Worm (Caenorhabditis elegans) whole organism, late embryonic: ENCODE data around the gene C29E4.10.

Experiments
- K09A11.1 ChIP-seq: sonication (generic microtip); optimal IDR thresholded peaks from 2 replicates; lab custom pipeline; 2017; ENCODE audit warnings: antibody characterized with exemption, mild to moderate bottlenecking, missing genetic modification characterization, missing compliant biosample characterization; ENCODE audit not compliant: insufficient read depth
- Y22D7AL.16 ChIP-seq: sonication (generic microtip); optimal IDR thresholded peaks from 2 replicates; lab custom pipeline; 2016; ENCODE audit warnings: missing genetic modification characterization, missing compliant biosample characterization
- ama-1 ChIP-seq: fragments of 150-350 bp; optimal IDR thresholded peaks from 2 replicates; lab custom pipeline; 2014
- ceh-19 ChIP-seq: fragments of 200-800 bp; sonication (Bioruptor generic); optimal IDR thresholded peaks from 2 replicates; lab custom pipeline; 2018; ENCODE audit warnings: mild to moderate bottlenecking, missing genetic modification characterization, missing compliant biosample characterization
- ceh-31 ChIP-seq: sonication (generic microtip); optimal IDR thresholded peaks from 2 replicates; lab custom pipeline; 2016; ENCODE audit warnings: missing genetic modification characterization, missing compliant biosample characterization
- ceh-6 ChIP-seq: fragments of 200-800 bp; sonication (Bioruptor generic); optimal IDR thresholded peaks from 2 replicates; lab custom pipeline; 2018; ENCODE audit warnings: mild to moderate bottlenecking, missing genetic modification characterization, missing compliant biosample characterization
- ceh-9 ChIP-seq: sonication (generic microtip); optimal IDR thresholded peaks from 2 replicates; lab custom pipeline; 2016; ENCODE audit warnings: mild to moderate bottlenecking, missing genetic modification characterization, inconsistent platforms, missing compliant biosample characterization
- che-1 ChIP-seq: sonication (generic microtip); optimal IDR thresholded peaks from 2 replicates; lab custom pipeline; 2016; ENCODE audit warnings: mild to moderate bottlenecking, missing genetic modification characterization, missing compliant biosample characterization
- dmd-4 ChIP-seq: sonication (generic microtip); optimal IDR thresholded peaks from 2 replicates; lab custom pipeline; 2016; ENCODE audit warnings: borderline replicate concordance, missing genetic modification characterization, missing compliant biosample characterization
- elt-2 ChIP-seq: sonication (generic microtip); optimal IDR thresholded peaks from 2 replicates; lab custom pipeline; 2016; ENCODE audit warnings: missing genetic modification reagents, missing genetic modification characterization, missing compliant biosample characterization
- elt-4 ChIP-seq: sonication (generic microtip); optimal IDR thresholded peaks from 2 replicates; lab custom pipeline; 2016; ENCODE audit warnings: missing genetic modification characterization, missing compliant biosample characterization
- eyg-1 ChIP-seq: sonication (generic microtip); optimal IDR thresholded peaks from 2 replicates; lab custom pipeline; 2016; ENCODE audit warnings: missing genotype, missing genetic modification characterization, missing compliant biosample characterization
- gmeb-2 ChIP-seq: sonication (generic microtip); optimal IDR thresholded peaks from 2 replicates; lab custom pipeline; 2016; ENCODE audit warnings: missing genetic modification characterization, inconsistent platforms, missing compliant biosample characterization
- hlh-13 ChIP-seq: fragments of 200-800 bp; sonication (Bioruptor generic); optimal IDR thresholded peaks from 2 replicates; lab custom pipeline; 2018; ENCODE audit warnings: mild to moderate bottlenecking, missing genetic modification characterization, missing compliant biosample characterization
- hlh-15 ChIP-seq: sonication (generic microtip); optimal IDR thresholded peaks from 2 replicates; lab custom pipeline; 2016; ENCODE audit warnings: missing genetic modification characterization, missing compliant biosample characterization
- hlh-30 ChIP-seq: sonication (generic microtip); optimal IDR thresholded peaks from 2 replicates; lab custom pipeline; 2017; ENCODE audit warnings: antibody characterized with exemption, missing genetic modification characterization, missing compliant biosample characterization; ENCODE audit not compliant: insufficient read depth
- hlh-8 ChIP-seq: sonication (generic microtip); optimal IDR thresholded peaks from 2 replicates; lab custom pipeline; 2016; ENCODE audit warnings: missing genotype, missing genetic modification characterization, missing compliant biosample characterization
- lim-6 ChIP-seq: sonication (generic microtip); optimal IDR thresholded peaks from 2 replicates; lab custom pipeline; 2016; ENCODE audit warnings: missing genetic modification characterization, missing compliant biosample characterization
- nfya-1 ChIP-seq: sonication (generic microtip); optimal IDR thresholded peaks from 2 replicates; lab custom pipeline; 2017; ENCODE audit warnings: missing genetic modification characterization, mild to moderate bottlenecking, missing compliant biosample characterization, antibody characterized with exemption, moderate library complexity
- pag-3 ChIP-seq: sonication (generic microtip); optimal IDR thresholded peaks from 2 replicates; lab custom pipeline; 2016; ENCODE audit warnings: missing compliant biosample characterization, missing genetic modification characterization, borderline replicate concordance
- pax-1 ChIP-seq: fragments of 150-350 bp; optimal IDR thresholded peaks from 2 replicates; lab custom pipeline; 2014; ENCODE audit warnings: missing biosample characterization, missing genetic modification characterization
- ref-2 ChIP-seq: sonication (generic microtip); optimal IDR thresholded peaks from 2 replicates; lab custom pipeline; 2016; ENCODE audit warnings: missing genetic modification characterization, missing compliant biosample characterization
- rnt-1 ChIP-seq: sonication (generic microtip); optimal IDR thresholded peaks from 2 replicates; lab custom pipeline; 2016; ENCODE audit warnings: missing genetic modification characterization, missing compliant biosample characterization
- sox-2 ChIP-seq: fragments of 200-800 bp; sonication (Bioruptor generic); IDR thresholded peaks from 2 replicates; pipeline ENCODE4 v1.3.6; 2022; ENCODE audit warnings: missing genetic modification reagents, missing genetic modification characterization, missing compliant biosample characterization
- ttx-3 ChIP-seq: sonication (generic microtip); optimal IDR thresholded peaks from 2 replicates; lab custom pipeline; 2016; ENCODE audit warnings: missing genetic modification reagents, missing genetic modification characterization, missing compliant biosample characterization
- unc-3 ChIP-seq, 2 experiments: fragments of 200-800 bp in 1 of 2; sonication (Bioruptor generic) in 1 of 2; sonication (generic microtip) in 1 of 2; conservative IDR thresholded peaks in 1 of 2; optimal IDR thresholded peaks in 1 of 2; 2 replicates each; pipeline versions ENCODE4 v1.3.6 to Lab custom; 2016 to 2022; ENCODE audit warnings: missing compliant biosample characterization in 2 of 2, missing genetic modification characterization in 2 of 2, missing genetic modification reagents in 1 of 2
- unc-42 ChIP-seq: sonication (generic microtip); optimal IDR thresholded peaks from 2 replicates; lab custom pipeline; 2016; ENCODE audit warnings: missing genotype, missing genetic modification characterization, missing compliant biosample characterization

The C29E4.10 gene

DNA sequence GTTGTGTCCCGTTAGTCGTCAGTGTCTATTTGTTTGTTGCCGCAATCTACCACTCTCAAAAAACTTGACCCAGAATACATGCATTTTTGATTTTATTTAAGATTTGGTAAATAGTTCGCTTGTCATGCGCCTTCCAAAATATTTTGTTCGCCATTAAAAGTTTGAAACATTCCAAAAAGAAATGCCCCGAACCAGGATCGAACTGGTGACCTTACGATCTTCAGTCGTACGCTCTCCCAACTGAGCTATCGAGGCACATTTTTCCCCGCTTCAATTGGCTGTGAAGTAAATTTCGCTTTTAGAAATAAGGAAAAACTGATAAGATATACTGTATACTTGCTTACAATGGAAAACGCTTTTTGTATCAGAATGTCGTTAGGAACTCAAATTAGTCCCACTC is 40.6 kb downstream of the C29E4.10 start:
- no peak for TF ChIP-seq ama-1 (lab: Kevin White, UChicago)
- TF ChIP-seq ref-2 (tag; lab: Kevin White, UChicago): no peak
- no peak for TF ChIP-seq Y22D7AL.16 (tag; lab: Kevin White, UChicago)
- no peak for TF ChIP-seq lim-6 (tag; lab: Kevin White, UChicago)
- no peak for TF ChIP-seq elt-4
- no peak for TF ChIP-seq elt-2 (tag; lab: Kevin White, UChicago)
- TF ChIP-seq che-1 (tag; lab: Kevin White, UChicago): no peak
- no peak for TF ChIP-seq rnt-1 (tag; lab: Kevin White, UChicago)
- no peak for TF ChIP-seq dmd-4 (tag; lab: Kevin White, UChicago)

DNA sequence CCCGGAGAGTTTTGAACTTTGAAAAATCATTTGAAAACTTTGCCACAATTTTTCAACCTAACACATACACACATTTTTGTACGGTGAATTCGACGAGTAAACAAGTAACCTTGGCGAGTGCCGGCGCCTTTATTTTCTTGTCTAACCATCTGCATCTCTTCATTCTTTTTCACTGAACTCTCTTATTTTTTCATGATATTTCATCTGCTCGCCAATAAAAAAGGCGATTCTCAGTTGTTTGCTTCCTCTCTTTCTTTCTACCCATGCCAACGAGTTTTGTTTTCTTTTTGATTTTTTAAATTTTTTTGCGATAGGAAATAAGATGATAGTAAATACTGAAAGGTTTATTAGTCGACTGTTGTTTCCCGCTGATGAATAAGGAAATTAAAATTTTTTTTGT is 41.1 kb downstream of the C29E4.10 start:
- TF ChIP-seq sox-2 (GFP tag; lab: Robert Waterston, UW) (no peak), hlh-8 (no peak), nfya-1 (no peak), unc-42 (tag; lab: Kevin White, UChicago) (no peak), K09A11.1 (no peak), ttx-3 (tag; lab: Kevin White, UChicago) (no peak), lim-6 (tag; lab: Kevin White, UChicago) (no peak), ceh-31 (tag; lab: Kevin White, UChicago) (no peak), ceh-9 (tag; lab: Kevin White, UChicago) (no peak)
- TF ChIP-seq, all 69 proteins: peak for 0

DNA sequence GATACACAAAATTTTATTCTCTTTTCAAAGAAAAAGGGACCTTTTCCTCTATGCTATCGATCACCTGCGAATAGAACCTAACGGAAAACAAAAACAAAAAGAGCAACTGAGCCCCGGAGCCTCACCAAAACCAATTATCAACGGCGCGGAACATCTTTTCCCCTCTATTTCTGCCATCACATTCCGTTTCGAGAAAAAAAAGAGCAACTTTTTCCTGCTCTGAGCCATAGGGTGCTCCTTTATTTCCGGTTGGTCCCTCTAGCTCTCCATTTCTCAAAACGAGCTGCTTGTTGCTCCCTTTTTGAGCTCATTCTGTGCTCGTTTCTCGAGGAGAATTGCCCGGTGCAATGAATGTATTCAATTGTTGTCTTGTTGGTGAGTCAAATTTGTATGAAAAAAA is 42.0 kb downstream of the C29E4.10 start, which contains the start of gene clp-1:
clp-1 (plus strand) TSS at position 301 of the 400 bp plus-strand sequence.
- no peak for TF ChIP-seq eyg-1 (tag; lab: Kevin White, UChicago)
- no peak for TF ChIP-seq ceh-19
- TF ChIP-seq Y22D7AL.16 (tag; lab: Kevin White, UChicago): no peak
- no peak for TF ChIP-seq sox-2 (GFP tag; lab: Robert Waterston, UW)

DNA sequence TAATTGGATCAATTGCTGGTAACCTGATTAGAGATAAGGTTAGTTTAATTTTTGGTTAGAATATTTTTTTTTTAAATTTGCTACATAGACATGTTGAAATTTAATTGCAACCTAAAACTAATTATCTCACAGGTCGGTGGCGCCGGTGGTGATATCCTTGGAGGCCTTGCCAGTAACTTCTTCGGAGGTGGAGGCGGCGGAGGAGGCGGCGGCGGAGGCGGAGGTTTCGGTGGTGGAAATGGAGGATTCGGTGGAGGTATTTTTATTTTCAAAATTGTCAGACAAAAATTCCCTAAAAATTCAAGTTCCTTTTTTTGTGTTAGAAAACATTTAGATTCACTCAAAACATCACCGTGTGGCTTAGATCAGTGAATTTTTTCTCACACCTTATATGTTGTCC is 43.6 kb downstream of the C29E4.10 start:
- TF ChIP-seq hlh-13 (no peak), hlh-8 (no peak)

DNA sequence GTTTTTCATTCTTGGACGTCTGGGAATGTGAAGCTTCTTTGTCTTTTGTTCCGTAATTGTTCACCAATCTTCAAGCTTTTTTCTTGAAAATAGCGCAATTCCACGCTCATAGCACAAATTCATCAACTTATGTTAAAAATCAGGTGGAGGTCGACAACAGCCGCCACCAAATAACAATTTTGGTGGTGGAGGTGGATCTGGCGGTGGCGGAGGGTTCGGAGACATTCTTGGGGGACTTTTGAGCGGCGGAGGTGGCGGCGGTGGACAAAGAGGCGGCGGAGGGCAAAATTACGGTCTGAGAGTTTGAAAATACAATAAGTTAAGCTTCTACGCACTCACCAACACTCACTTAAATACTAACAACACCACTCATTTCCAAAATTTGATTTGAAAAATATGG is 44.3 kb downstream of the C29E4.10 start:
- no peak for TF ChIP-seq hlh-13

DNA sequence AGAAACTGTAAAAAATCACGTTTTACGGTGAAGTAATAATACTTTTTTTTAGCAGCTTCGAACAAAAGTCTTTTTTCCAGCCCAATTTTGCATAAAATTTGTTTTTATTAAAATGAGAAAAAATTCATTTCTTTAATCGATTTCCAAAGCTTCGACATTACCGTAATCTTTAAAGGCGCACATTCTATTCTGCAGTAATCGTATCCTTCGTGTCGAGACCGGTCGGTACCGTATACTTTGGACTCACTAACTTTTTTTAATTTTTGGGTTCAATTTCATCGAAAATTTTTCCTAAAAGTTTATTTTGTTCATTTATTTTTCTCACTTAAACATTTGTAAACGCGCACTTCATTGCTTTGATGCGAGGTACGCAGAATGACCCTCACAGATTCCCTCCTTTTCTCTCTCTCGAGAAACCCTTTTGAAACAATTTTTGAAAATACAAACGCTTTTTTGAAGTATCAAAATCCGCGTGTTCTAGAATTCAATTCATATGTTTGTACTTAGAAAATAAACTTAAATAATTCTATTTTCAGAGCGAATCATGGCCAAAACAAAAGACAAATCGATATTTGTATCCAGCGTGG is 49.0 kb downstream of the C29E4.10 start, which contains the start of gene hrpk-2:
hrpk-2 (plus strand) TSS at position 537 of the 587 bp plus-strand sequence.
- TF ChIP-seq sox-2 (GFP tag; lab: Robert Waterston, UW): no peak
- no peak for TF ChIP-seq pax-1 (tag; lab: Kevin White, UChicago)
- TF ChIP-seq unc-3 (GFP tag; conservative IDR thresholded peaks at IDR 0.05; lab: Robert Waterston, UW): no peak
- TF ChIP-seq unc-3 (tag; optimal IDR thresholded peaks at IDR 0.05; lab: Kevin White, UChicago): no peak
- TF ChIP-seq ceh-31 (tag; lab: Kevin White, UChicago): no peak
- no peak for TF ChIP-seq elt-2 (tag; lab: Kevin White, UChicago)
- no peak for TF ChIP-seq ttx-3 (tag; lab: Kevin White, UChicago)
- TF ChIP-seq ceh-6 (GFP tag; lab: Kevin White, UChicago): no peak
- TF ChIP-seq pag-3 (tag; lab: Kevin White, UChicago): no peak
- no peak for TF ChIP-seq ama-1 (lab: Kevin White, UChicago)
- no peak for TF ChIP-seq hlh-30 (tag; lab: Kevin White, UChicago)
- TF ChIP-seq ref-2 (tag; lab: Kevin White, UChicago): no peak
- no peak for TF ChIP-seq gmeb-2
- TF ChIP-seq hlh-15 (tag; lab: Kevin White, UChicago): no peak
